Fruit fly (Drosophila melanogaster): Measurements from ENCODE around the gene Jhbp12.

Gene Jhbp12

DNA sequence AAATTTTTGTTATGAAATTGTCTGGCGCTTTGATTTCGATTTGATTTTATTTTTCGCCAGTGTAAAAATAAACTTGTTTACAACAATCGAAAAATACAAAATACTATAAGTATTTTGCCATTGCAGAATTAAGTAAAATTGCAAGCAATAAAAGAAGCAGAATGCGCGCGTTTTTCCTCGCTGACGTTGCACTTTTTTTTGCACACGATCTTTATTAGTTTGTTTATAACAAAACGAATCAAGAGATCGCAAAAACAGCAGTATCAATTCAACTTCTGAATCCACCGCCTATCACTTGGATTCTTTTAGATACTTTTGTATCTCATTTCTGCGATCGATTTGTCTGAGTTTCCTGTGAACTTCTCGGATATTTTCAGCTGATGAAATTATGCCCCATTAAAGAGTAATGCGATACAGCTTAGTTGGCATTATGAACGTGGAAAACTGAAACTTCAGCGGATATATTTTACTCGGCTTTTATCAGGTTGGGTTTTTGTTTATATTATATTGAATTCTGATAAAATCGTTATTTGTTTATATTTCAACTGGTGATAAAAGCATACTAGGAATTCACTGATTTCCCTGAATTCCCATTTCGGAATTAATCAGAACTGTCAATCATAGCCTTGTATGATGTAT lies 48.6 kb downstream of the Jhbp12 start:
- TF ChIP-seq dl (GFP tag; optimal IDR thresholded peaks at IDR 0.05; ENCODE audit: insufficient read depth in 1 of 2, partially characterized antibody in 2 of 2) (no peak), Myc (optimal IDR thresholded peaks at IDR 0.05) (no peak)

- TF ChIP-seq CG32264 (GFP tag; optimal IDR thresholded peaks at IDR 0.05) (no peak), dl (GFP tag; optimal IDR thresholded peaks at IDR 0.05; ENCODE audit: insufficient read depth in 1 of 2, partially characterized antibody in 2 of 2) (no peak), Hr78 (GFP tag; optimal IDR thresholded peaks at IDR 0.05) (no peak), Abd-B (GFP tag; optimal IDR thresholded peaks at IDR 0.05) (no peak), Hr83 (GFP tag; optimal IDR thresholded peaks at IDR 0.05; ENCODE audit: poor library complexity, severe bottlenecking) (no peak), Vsx2 (GFP tag; optimal IDR thresholded peaks at IDR 0.05; ENCODE audit: partially characterized antibody) (no peak), Myc (optimal IDR thresholded peaks at IDR 0.05) (no peak), sage (GFP tag; optimal IDR thresholded peaks at IDR 0.05) (no peak), Hnf4 (GFP tag; optimal IDR thresholded peaks at IDR 0.05) (no peak), fru (GFP tag; optimal IDR thresholded peaks at IDR 0.05) (peak; percentile 49), GATAd (GFP tag; optimal IDR thresholded peaks at IDR 0.05) (no peak), lola (GFP tag; optimal IDR thresholded peaks at IDR 0.05) (no peak), sv (GFP tag; optimal IDR thresholded peaks at IDR 0.05) (peak; percentile 38), Mio (GFP tag; optimal IDR thresholded peaks at IDR 0.05) (no peak), h (GFP tag; optimal IDR thresholded peaks at IDR 0.05) (peak; percentile 30), dsf (GFP tag; optimal IDR thresholded peaks at IDR 0.05; ENCODE audit: borderline replicate concordance) (no peak), foxo (GFP tag; optimal IDR thresholded peaks at IDR 0.05) (peak in 1 of 2 experiments; percentile 43), rgr (GFP tag; optimal IDR thresholded peaks at IDR 0.05) (peak; percentile 46), ey (GFP tag; optimal IDR thresholded peaks at IDR 0.05) (peak; percentile 21), Dfd (GFP tag; optimal IDR thresholded peaks at IDR 0.05) (peak; percentile 3), pan (optimal IDR thresholded peaks at IDR 0.05) (no peak), CG9705 (GFP tag; optimal IDR thresholded peaks at IDR 0.05) (no peak), br (GFP tag; optimal IDR thresholded peaks at IDR 0.05) (no peak), Rel (GFP tag; optimal IDR thresholded peaks at IDR 0.05) (no peak), Rel (tag; optimal IDR thresholded peaks at IDR 0.05) (no peak), Dif (GFP tag; optimal IDR thresholded peaks at IDR 0.05; ENCODE audit: partially characterized antibody) (no peak), dmrt93B (GFP tag; optimal IDR thresholded peaks at IDR 0.05) (no peak), N (GFP tag; optimal IDR thresholded peaks at IDR 0.05) (no peak), tai (GFP tag; optimal IDR thresholded peaks at IDR 0.05) (no peak), psq (GFP tag; optimal IDR thresholded peaks at IDR 0.05) (peak; percentile 31), HLH106 (tag; optimal IDR thresholded peaks at IDR 0.05) (peak; percentile 64), CrebA (GFP tag; optimal IDR thresholded peaks at IDR 0.05; ENCODE audit: borderline replicate concordance) (no peak), OdsH (GFP tag; optimal IDR thresholded peaks at IDR 0.05) (peak; percentile 49), woc (GFP tag; optimal IDR thresholded peaks at IDR 0.05) (peak; percentile 11), brk (GFP tag; optimal IDR thresholded peaks at IDR 0.05) (no peak), Sp1 (GFP tag; optimal IDR thresholded peaks at IDR 0.05) (peak; percentile 69), jim (GFP tag; optimal IDR thresholded peaks at IDR 0.05) (no peak), Jra (GFP tag; optimal IDR thresholded peaks at IDR 0.05) (no peak), usp (GFP tag; optimal IDR thresholded peaks at IDR 0.05) (no peak)
These were observed 49.5 kb downstream of the Jhbp12 start for dm6 chr3R:24574123-24574522.

- TF ChIP-seq CG32264 (GFP tag; optimal IDR thresholded peaks at IDR 0.05) (no peak), Sp1 (GFP tag; optimal IDR thresholded peaks at IDR 0.05) (no peak), Vsx2 (GFP tag; optimal IDR thresholded peaks at IDR 0.05; ENCODE audit: partially characterized antibody) (no peak), dl (GFP tag; optimal IDR thresholded peaks at IDR 0.05; ENCODE audit: insufficient read depth in 1 of 2, partially characterized antibody in 2 of 2) (no peak), dmrt93B (GFP tag; optimal IDR thresholded peaks at IDR 0.05) (no peak), Abd-B (GFP tag; optimal IDR thresholded peaks at IDR 0.05) (no peak)
These were observed 50.5 kb downstream of the Jhbp12 start for dm6 chr3R:24575109-24575508.

Measured in whole organism, wandering third instar larva.